Worm (Caenorhabditis elegans) whole organism, midembryonic: Measurements from ENCODE around the gene C41H7.9.

Experiments used
- cog-1 ChIP-seq: sonication (generic microtip); optimal IDR thresholded peaks from 2 replicates; lab custom pipeline; 2016; ENCODE audit warnings: missing genetic modification characterization, missing compliant biosample characterization
- flt-1 ChIP-seq: fragments of 200-800 bp; sonication (Bioruptor generic); IDR thresholded peaks from 2 replicates; pipeline ENCODE4 v1.3.6; 2022; ENCODE audit warnings: missing genetic modification characterization, missing compliant biosample characterization
- klf-2 ChIP-seq: fragments of 200-800 bp; sonication (Bioruptor generic); conservative IDR thresholded peaks from 2 replicates; pipeline ENCODE4 v1.3.6; 2022; ENCODE audit warnings: missing genetic modification reagents, missing genetic modification characterization, missing compliant biosample characterization
- ref-1 ChIP-seq: fragments of 200-800 bp; sonication (Bioruptor generic); conservative IDR thresholded peaks from 2 replicates; pipeline ENCODE4 v1.3.6; 2022; ENCODE audit warnings: missing genetic modification reagents, missing genetic modification characterization, missing compliant biosample characterization
- ztf-29 ChIP-seq: fragments of 200-800 bp; sonication (Bioruptor generic); IDR thresholded peaks from 2 replicates; pipeline ENCODE4 v1.3.6; 2022; ENCODE audit warnings: missing genetic modification reagents, missing genetic modification characterization, missing compliant biosample characterization

DNA sequence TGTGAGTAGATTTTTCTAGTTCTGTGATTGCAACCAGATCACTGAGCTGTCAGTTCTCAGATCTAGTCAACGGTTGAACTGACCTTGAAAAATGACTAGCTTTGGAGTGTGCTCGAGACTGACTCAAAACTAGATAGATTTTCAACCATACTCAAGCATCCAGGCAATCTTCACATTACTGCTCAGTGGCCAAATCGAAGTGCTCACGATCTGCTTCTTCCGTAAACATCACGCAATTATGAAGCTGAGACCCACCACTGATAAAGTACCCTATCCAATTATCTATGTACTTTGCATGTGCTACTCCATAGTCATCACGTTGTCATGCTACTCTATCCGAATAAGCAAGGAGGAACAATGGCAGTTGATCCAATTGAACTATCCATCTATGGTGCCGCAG lies 39.3 kb upstream of the C41H7.9 start:
- no peak for TF ChIP-seq klf-2 (GFP tag; lab: Robert Waterston, UW)
- TF ChIP-seq ref-1 (GFP tag; lab: Robert Waterston, UW): no peak
- no peak for TF ChIP-seq flt-1
- no peak for TF ChIP-seq ztf-29
- no peak for TF ChIP-seq cog-1 (tag; lab: Kevin White, UChicago)
